Worm (Caenorhabditis elegans) whole organism, L1 larva: ENCODE measurements around the gene M151.1.

ENCODE experiments used
- hpl-2 ChIP-seq: fragments of 150-350 bp; optimal IDR thresholded peaks from 2 replicates; lab custom pipeline; 2014; ENCODE audit warnings: missing biosample characterization, missing genetic modification reagents, missing genetic modification characterization
- lsy-2 ChIP-seq, 2 experiments: fragments of 150-350 bp; optimal IDR thresholded peaks; 2 replicates each; lab custom pipeline; 2014; ENCODE audit warnings: missing biosample characterization in 2 of 2, missing genetic modification characterization in 2 of 2
- nhr-12 ChIP-seq: sonication (generic microtip); optimal IDR thresholded peaks from 2 replicates; lab custom pipeline; 2017; ENCODE audit warnings: missing biosample characterization, missing genetic modification characterization
- nhr-85 ChIP-seq: sonication (generic microtip); peaks from one replicate; lab custom pipeline; 2016; ENCODE audit warnings: missing genetic modification characterization, inconsistent platforms, missing compliant biosample characterization
- pqm-1 ChIP-seq: sonication (generic microtip); optimal IDR thresholded peaks from 3 replicates; lab custom pipeline; 2017; ENCODE audit warnings: missing biosample characterization, missing genetic modification characterization
- zag-1 ChIP-seq: fragments of 150-350 bp; optimal IDR thresholded peaks from 2 replicates; lab custom pipeline; 2014; ENCODE audit warnings: missing biosample characterization, missing genetic modification characterization

- TF ChIP-seq pqm-1 (tag; lab: Kevin White, UChicago) (no peak), nhr-12 (tag; lab: Kevin White, UChicago) (no peak), lsy-2 (tag; optimal IDR thresholded peaks at IDR 0.05; lab: Kevin White, UChicago) (no peak), nhr-85 (no peak), zag-1 (no peak), hpl-2 (no peak)
Measured at ce11 chrII:3634765-3635164, 6.5 kb upstream of the M151.1 start.
